Fruit fly (Drosophila melanogaster) whole organism, prepupa: ENCODE data around the gene wisp.

Source experiments
- Blimp-1 ChIP-seq: fragments of 200-800 bp; sonication (Bioruptor generic); optimal IDR thresholded peaks from 3 replicates; lab custom pipeline; 2017; ENCODE audit warnings: missing biosample characterization, missing genetic modification characterization, mild to moderate bottlenecking, moderate library complexity, missing genetic modification reagents
- CG10631 ChIP-seq: fragments of 200-800 bp; sonication (Bioruptor generic); optimal IDR thresholded peaks from 2 replicates; lab custom pipeline; 2016; ENCODE audit warnings: missing biosample characterization, missing genetic modification characterization
- CG10669 ChIP-seq: fragments of 200-800 bp; sonication (Bioruptor generic); optimal IDR thresholded peaks from 3 replicates; lab custom pipeline; 2018; ENCODE audit warnings: missing biosample characterization, mild to moderate bottlenecking, missing genetic modification characterization, moderate library complexity
- CG11294 ChIP-seq: fragments of 200-800 bp; sonication (Bioruptor generic); IDR thresholded peaks from 2 replicates; pipeline ENCODE4 v1.3.6; 2022; ENCODE audit warnings: missing biosample characterization, missing genetic modification characterization
- CG15336 ChIP-seq: fragments of 200-800 bp; sonication (Bioruptor generic); IDR thresholded peaks from 2 replicates; pipeline ENCODE4 v1.3.6; 2022; ENCODE audit warnings: missing biosample characterization, missing genetic modification characterization
- CG1621 ChIP-seq: fragments of 200-800 bp; sonication (Bioruptor generic); optimal IDR thresholded peaks from 3 replicates; lab custom pipeline; 2018; ENCODE audit warnings: missing biosample characterization, mild to moderate bottlenecking, missing genetic modification characterization
- CG16779 ChIP-seq: fragments of 200-800 bp; sonication (Bioruptor generic); optimal IDR thresholded peaks from 3 replicates; lab custom pipeline; 2017; ENCODE audit warnings: missing biosample characterization, mild to moderate bottlenecking, missing genetic modification characterization
- CG3032 ChIP-seq: fragments of 200-800 bp; optimal IDR thresholded peaks from 2 replicates; lab custom pipeline; 2019; ENCODE audit warnings: missing biosample characterization, mild to moderate bottlenecking, missing genetic modification characterization, moderate library complexity
- CG31627 ChIP-seq: fragments of 200-800 bp; sonication (Bioruptor generic); optimal IDR thresholded peaks from 3 replicates; lab custom pipeline; 2016; ENCODE audit warnings: missing biosample characterization, missing genetic modification characterization
- CG3919 ChIP-seq: fragments of 200-800 bp; sonication (Bioruptor generic); optimal IDR thresholded peaks from 3 replicates; lab custom pipeline; 2016; ENCODE audit warnings: missing biosample characterization, missing genetic modification characterization
- CG4318 ChIP-seq: fragments of 200-800 bp; sonication (Bioruptor generic); optimal IDR thresholded peaks from 3 replicates; lab custom pipeline; 2017; ENCODE audit warnings: missing biosample characterization, mild to moderate bottlenecking, missing genetic modification characterization
- CG6163 ChIP-seq: fragments of 200-800 bp; sonication (Bioruptor generic); IDR thresholded peaks from 3 replicates; pipeline ENCODE4 v1.3.6; 2022; ENCODE audit warnings: missing biosample characterization, missing genetic modification characterization
- CG6792 ChIP-seq: fragments of 200-800 bp; sonication (Bioruptor generic); optimal IDR thresholded peaks from 3 replicates; lab custom pipeline; 2016; ENCODE audit warnings: missing biosample characterization, missing genetic modification characterization
- CG6808 ChIP-seq: fragments of 200-800 bp; sonication (Bioruptor generic); optimal IDR thresholded peaks from 3 replicates; lab custom pipeline; 2017; ENCODE audit warnings: missing biosample characterization, missing genetic modification characterization, mild to moderate bottlenecking, moderate library complexity, missing genetic modification reagents
- CG7368 ChIP-seq: fragments of 200-800 bp; sonication (Bioruptor generic); optimal IDR thresholded peaks from 3 replicates; lab custom pipeline; 2016; ENCODE audit warnings: missing biosample characterization, missing genetic modification characterization
- CG8119 ChIP-seq: fragments of 200-800 bp; sonication (Bioruptor generic); IDR thresholded peaks from 3 replicates; pipeline ENCODE4 v1.3.6; 2022; ENCODE audit warnings: missing biosample characterization, missing genetic modification characterization
- CG8319 ChIP-seq: fragments of 200-800 bp; sonication (Bioruptor generic); optimal IDR thresholded peaks from 3 replicates; lab custom pipeline; 2016; ENCODE audit warnings: missing biosample characterization, missing genetic modification characterization
- CG8632 ChIP-seq: fragments of 200-800 bp; sonication (Bioruptor generic); optimal IDR thresholded peaks from 3 replicates; lab custom pipeline; 2016; ENCODE audit warnings: missing biosample characterization, missing genetic modification characterization
- Eip75B ChIP-seq: fragments of 200-800 bp; sonication (Bioruptor generic); optimal IDR thresholded peaks from 3 replicates; lab custom pipeline; 2016; ENCODE audit warnings: missing biosample characterization, missing genetic modification characterization
- Eip78C ChIP-seq: fragments of 200-800 bp; sonication (Bioruptor generic); peaks from one replicate; lab custom pipeline; 2016; ENCODE audit warnings: missing biosample characterization, missing genetic modification characterization
- Eip93F ChIP-seq: fragments of 200-800 bp; sonication (Bioruptor generic); optimal IDR thresholded peaks from 2 replicates; lab custom pipeline; 2016; ENCODE audit warnings: missing biosample characterization, mild to moderate bottlenecking, missing genetic modification characterization
- Ets21C ChIP-seq: fragments of 200-800 bp; sonication (Bioruptor generic); optimal IDR thresholded peaks from 3 replicates; lab custom pipeline; 2016; ENCODE audit warnings: missing biosample characterization, missing genetic modification characterization
- Lpt ChIP-seq: fragments of 200-800 bp; sonication (Bioruptor generic); optimal IDR thresholded peaks from 3 replicates; lab custom pipeline; 2016; ENCODE audit warnings: missing biosample characterization, missing genetic modification characterization
- Met ChIP-seq: fragments of 200-800 bp; sonication (Bioruptor generic); optimal IDR thresholded peaks from 3 replicates; lab custom pipeline; 2016; ENCODE audit warnings: missing biosample characterization, missing genetic modification characterization
- Sox15 ChIP-seq: fragments of 200-800 bp; sonication (Bioruptor generic); optimal IDR thresholded peaks from 3 replicates; lab custom pipeline; 2016; ENCODE audit warnings: missing biosample characterization, missing genetic modification characterization
- achi ChIP-seq: fragments of 200-800 bp; sonication (Bioruptor generic); optimal IDR thresholded peaks from 3 replicates; lab custom pipeline; 2016; ENCODE audit warnings: missing biosample characterization, missing genetic modification characterization
- acj6 ChIP-seq: fragments of 200-800 bp; sonication (Bioruptor generic); optimal IDR thresholded peaks from 3 replicates; lab custom pipeline; 2016; ENCODE audit warnings: missing biosample characterization, missing genetic modification characterization
- cyc ChIP-seq: fragments of 200-800 bp; sonication (Bioruptor generic); optimal IDR thresholded peaks from 3 replicates; lab custom pipeline; 2016; ENCODE audit warnings: missing biosample characterization, missing genetic modification characterization
- dsx ChIP-seq: fragments of 200-800 bp; optimal IDR thresholded peaks from 3 replicates; lab custom pipeline; 2019; ENCODE audit warnings: missing biosample characterization, mild to moderate bottlenecking, missing genetic modification characterization, moderate library complexity; ENCODE audit not compliant: poor library complexity, severe bottlenecking
- esn ChIP-seq: fragments of 200-800 bp; sonication (Bioruptor generic); optimal IDR thresholded peaks from 2 replicates; lab custom pipeline; 2016; ENCODE audit warnings: missing biosample characterization, mild to moderate bottlenecking, missing genetic modification characterization, moderate library complexity
- fkh ChIP-seq: fragments of 200-800 bp; sonication (Bioruptor generic); optimal IDR thresholded peaks from 3 replicates; lab custom pipeline; 2017; ENCODE audit warnings: missing biosample characterization, mild to moderate bottlenecking, missing genetic modification characterization, moderate library complexity
- pdm3 ChIP-seq: fragments of 200-800 bp; sonication (Bioruptor generic); optimal IDR thresholded peaks from 3 replicates; lab custom pipeline; 2016; ENCODE audit warnings: missing biosample characterization, missing genetic modification characterization
- salr ChIP-seq, 2 experiments: fragments of 200-800 bp; sonication (Bioruptor generic); optimal IDR thresholded peaks; 3 replicates each; lab custom pipeline; 2016 to 2018; ENCODE audit warnings: missing biosample characterization in 2 of 2, missing genetic modification characterization in 2 of 2, mild to moderate bottlenecking in 1 of 2
- spab ChIP-seq: fragments of 200-800 bp; sonication (Bioruptor generic); optimal IDR thresholded peaks from 2 replicates; lab custom pipeline; 2017; ENCODE audit warnings: missing biosample characterization, mild to moderate bottlenecking, missing genetic modification characterization, missing genetic modification reagents
- ss ChIP-seq, 2 experiments: fragments of 200-800 bp; sonication (Bioruptor generic); optimal IDR thresholded peaks; 2 replicates in 1 of 2; 3 replicates in 1 of 2; lab custom pipeline; 2017 to 2018; ENCODE audit warnings: mild to moderate bottlenecking in 2 of 2, missing biosample characterization in 2 of 2, missing genetic modification characterization in 2 of 2, moderate library complexity in 1 of 2
- topi ChIP-seq: fragments of 200-800 bp; sonication (Bioruptor generic); optimal IDR thresholded peaks from 3 replicates; lab custom pipeline; 2016; ENCODE audit warnings: missing biosample characterization, missing genetic modification characterization
- vri ChIP-seq: fragments of 200-800 bp; sonication (Bioruptor generic); optimal IDR thresholded peaks from 3 replicates; lab custom pipeline; 2016; ENCODE audit warnings: missing biosample characterization, mild to moderate bottlenecking, missing genetic modification characterization

Gene wisp

dm6 chrX:11888142-11888541 lies 5.6 kb upstream of the wisp start, which contains the start of gene CG1840:
CG1840 (plus strand) TSS chrX:11888352.
- no peak for TF ChIP-seq achi (GFP tag; lab: Kevin White, UChicago)
- TF ChIP-seq Lpt (GFP tag; lab: Kevin White, UChicago), result no peak
- TF ChIP-seq CG6808 (GFP tag; lab: Kevin White, UChicago), result no peak
- peak; percentile 5 for TF ChIP-seq cyc
- TF ChIP-seq Eip78C (GFP tag; lab: Kevin White, UChicago), result peak; percentile 40
- peak; percentile 35 for TF ChIP-seq esn (GFP tag; lab: Kevin White, UChicago)

dm6 chrX:11891682-11892179 lies 2.0 kb upstream of the wisp start, which contains the start of gene sicily:
sicily (plus strand) TSS chrX:11891732.
- peak; percentile 86 for TF ChIP-seq CG1621
- TF ChIP-seq vri (GFP tag; lab: Kevin White, UChicago), result no peak
- TF ChIP-seq spab, result no peak
- peak; percentile 96 for TF ChIP-seq achi (GFP tag; lab: Kevin White, UChicago)
- TF ChIP-seq CG15336 (GFP tag; lab: Robert Waterston, UW), result no peak

dm6 chrX:11894198-11894597 lies 455 bp downstream of the wisp start:
- TF ChIP-seq topi (GFP tag; lab: Kevin White, UChicago) (no peak), Lpt (GFP tag; lab: Kevin White, UChicago) (no peak), CG10669 (GFP tag; lab: Kevin White, UChicago) (no peak), ss (GFP tag; optimal IDR thresholded peaks at IDR 0.05; lab: Kevin White, UChicago) (no peak), acj6 (GFP tag; lab: Kevin White, UChicago) (no peak), CG8319 (GFP tag; lab: Kevin White, UChicago) (no peak), achi (GFP tag; lab: Kevin White, UChicago) (no peak), Ets21C (GFP tag; lab: Kevin White, UChicago) (no peak)

dm6 chrX:11895141-11895540 lies 1.4 kb downstream of the wisp start:
- no peak for TF ChIP-seq CG11294 (GFP tag; lab: Robert Waterston, UW)
- peak; percentile 14 for TF ChIP-seq CG3919 (GFP tag; lab: Kevin White, UChicago)

- no peak for TF ChIP-seq CG8632
- no peak for TF ChIP-seq dsx (GFP tag; lab: Kevin White, UChicago)
- TF ChIP-seq CG3032, result no peak
- TF ChIP-seq CG15336 (GFP tag; lab: Robert Waterston, UW), result no peak
- TF ChIP-seq CG6163 (GFP tag; lab: Robert Waterston, UW), result no peak
- no peak for TF ChIP-seq fkh
- TF ChIP-seq CG10631, result peak; percentile 28
- no peak for TF ChIP-seq Eip93F (GFP tag; lab: Kevin White, UChicago)
- TF ChIP-seq CG31627 (GFP tag; lab: Kevin White, UChicago), result peak; percentile 13
- peak; percentile 30 for TF ChIP-seq esn (GFP tag; lab: Kevin White, UChicago)
- TF ChIP-seq, all 60 proteins: peak for 3
Measured at dm6 chrX:11905144-11905543, 11.4 kb downstream of the wisp start, which contains the start of gene Upf1. Upf1 (minus strand) TSS chrX:11905371.

- peak; percentile 41 for TF ChIP-seq Eip78C (GFP tag; lab: Kevin White, UChicago)
- TF ChIP-seq dsx (GFP tag; lab: Kevin White, UChicago), result no peak
Measured at dm6 chrX:11906818-11907281, 13.1 kb downstream of the wisp start, which contains the start of gene CG43156. CG43156 (minus strand) TSS chrX:11906868.

- TF ChIP-seq Eip93F (GFP tag; lab: Kevin White, UChicago) (no peak), CG8119 (GFP tag; lab: Robert Waterston, UW) (no peak), Met (no peak), Sox15 (no peak), Eip75B (GFP tag; lab: Kevin White, UChicago) (no peak), ss (GFP tag; optimal IDR thresholded peaks at IDR 0.05; lab: Kevin White, UChicago) (peak in 1 of 2 experiments; percentile 27), salr (GFP tag; optimal IDR thresholded peaks at IDR 0.05; lab: Kevin White, UChicago) (no peak), vri (GFP tag; lab: Kevin White, UChicago) (no peak), Eip78C (GFP tag; lab: Kevin White, UChicago) (peak; percentile 56), CG16779 (tag; lab: Kevin White, UChicago) (no peak), CG7368 (no peak), CG11294 (GFP tag; lab: Robert Waterston, UW) (no peak), Ets21C (GFP tag; lab: Kevin White, UChicago) (no peak), Blimp-1 (GFP tag; lab: Kevin White, UChicago) (no peak), Lpt (GFP tag; lab: Kevin White, UChicago) (peak; percentile 34), CG10669 (GFP tag; lab: Kevin White, UChicago) (no peak), CG6792 (GFP tag; lab: Kevin White, UChicago) (no peak), pdm3 (GFP tag; lab: Kevin White, UChicago) (no peak), CG4318 (GFP tag; lab: Kevin White, UChicago) (no peak), cyc (no peak), CG8632 (no peak)
Measured at dm6 chrX:11913581-11913980, 19.8 kb downstream of the wisp start.
